Fruit fly (Drosophila melanogaster) whole organism, embryonic: ENCODE data around the gene Mob3.

Experiments used
- CG10147 ChIP-seq: fragments of 200-800 bp; sonication (Bioruptor generic); optimal IDR thresholded peaks from 2 replicates; lab custom pipeline; 2019; ENCODE audit warnings: missing biosample characterization, mild to moderate bottlenecking, missing genetic modification characterization, moderate library complexity
- CG10431 ChIP-seq: fragments of 200-800 bp; sonication (Bioruptor generic); optimal IDR thresholded peaks from 3 replicates; lab custom pipeline; 2018; ENCODE audit warnings: missing biosample characterization, mild to moderate bottlenecking, missing genetic modification characterization
- CG11456 ChIP-seq: fragments of 200-800 bp; sonication (Bioruptor generic); IDR thresholded peaks from 3 replicates; pipeline ENCODE4 v1.3.6; 2022; ENCODE audit warnings: missing biosample characterization, missing genetic modification characterization
- CG11723 ChIP-seq: fragments of 200-800 bp; sonication (Bioruptor generic); optimal IDR thresholded peaks from 2 replicates; lab custom pipeline; 2017; ENCODE audit warnings: missing biosample characterization, mild to moderate bottlenecking, missing genetic modification characterization
- CG13123 ChIP-seq: fragments of 200-800 bp; sonication (Bioruptor generic); optimal IDR thresholded peaks from 2 replicates; lab custom pipeline; 2016; ENCODE audit warnings: missing biosample characterization, missing genetic modification characterization
- CG13624 ChIP-seq: fragments of 200-800 bp; sonication (Bioruptor generic); optimal IDR thresholded peaks from 2 replicates; lab custom pipeline; 2016; ENCODE audit warnings: missing biosample characterization, missing genetic modification characterization
- CG17385 ChIP-seq: fragments of 200-800 bp; sonication (Bioruptor generic); optimal IDR thresholded peaks from 3 replicates; lab custom pipeline; 2018; ENCODE audit warnings: missing biosample characterization, mild to moderate bottlenecking, missing genetic modification characterization
- CG2129 ChIP-seq: fragments of 200-800 bp; sonication (Bioruptor generic); IDR thresholded peaks from 2 replicates; pipeline ENCODE4 v1.3.6; 2022; ENCODE audit warnings: missing biosample characterization, missing genetic modification characterization; ENCODE audit not compliant: partially characterized antibody
- CG30020 ChIP-seq: fragments of 200-800 bp; optimal IDR thresholded peaks from 2 replicates; lab custom pipeline; 2019; ENCODE audit warnings: missing biosample characterization, mild to moderate bottlenecking, missing genetic modification characterization, moderate library complexity
- CG30403 ChIP-seq: fragments of 200-800 bp; sonication (Bioruptor generic); optimal IDR thresholded peaks from 3 replicates; lab custom pipeline; 2016; ENCODE audit warnings: missing biosample characterization, missing genetic modification characterization
- CG5180 ChIP-seq: fragments of 200-800 bp; sonication (Bioruptor generic); optimal IDR thresholded peaks from 3 replicates; lab custom pipeline; 2017; ENCODE audit warnings: missing biosample characterization, missing genetic modification characterization, mild to moderate bottlenecking, moderate library complexity, missing genetic modification reagents
- CG5953 ChIP-seq: fragments of 200-800 bp; sonication (Bioruptor generic); IDR thresholded peaks from 2 replicates; pipeline ENCODE4 v1.3.6; 2022; ENCODE audit warnings: missing biosample characterization, missing genetic modification characterization
- CG6654 ChIP-seq: fragments of 200-800 bp; sonication (Bioruptor generic); optimal IDR thresholded peaks from 2 replicates; lab custom pipeline; 2017; ENCODE audit warnings: missing biosample characterization, mild to moderate bottlenecking, missing genetic modification characterization
- CG7786 ChIP-seq: fragments of 200-800 bp; sonication (Bioruptor generic); optimal IDR thresholded peaks from 2 replicates; lab custom pipeline; 2016; ENCODE audit warnings: missing biosample characterization, missing genetic modification characterization
- CG8388 ChIP-seq: fragments of 200-800 bp; sonication (Bioruptor generic); optimal IDR thresholded peaks from 2 replicates; lab custom pipeline; 2019; ENCODE audit warnings: missing biosample characterization, mild to moderate bottlenecking, missing genetic modification characterization, moderate library complexity
- D19A ChIP-seq: fragments of 200-800 bp; optimal IDR thresholded peaks from 3 replicates; lab custom pipeline; 2019; ENCODE audit warnings: missing biosample characterization, mild to moderate bottlenecking, missing genetic modification characterization, moderate library complexity
- D19B ChIP-seq: fragments of 200-800 bp; sonication (Bioruptor generic); optimal IDR thresholded peaks from 2 replicates; lab custom pipeline; 2017; ENCODE audit warnings: missing biosample characterization, mild to moderate bottlenecking, missing genetic modification characterization
- Dbx ChIP-seq: fragments of 200-800 bp; sonication (Bioruptor generic); IDR thresholded peaks from 3 replicates; pipeline ENCODE4 v1.3.6; 2022; ENCODE audit warnings: missing biosample characterization, missing genetic modification characterization
- Dll ChIP-seq: fragments of 200-800 bp; sonication (Bioruptor generic); IDR thresholded peaks from 4 replicates; pipeline ENCODE4 v1.3.6; 2022; ENCODE audit warnings: missing biosample characterization, missing genetic modification characterization; ENCODE audit not compliant: partially characterized antibody
- Ets97D ChIP-seq: fragments of 200-800 bp; sonication (Bioruptor generic); optimal IDR thresholded peaks from 3 replicates; lab custom pipeline; 2016; ENCODE audit warnings: missing biosample characterization, missing genetic modification characterization
- HLH54F ChIP-seq: fragments of 200-800 bp; sonication (Bioruptor generic); optimal IDR thresholded peaks from 3 replicates; lab custom pipeline; 2016; ENCODE audit warnings: missing biosample characterization, missing genetic modification characterization
- NK7.1 ChIP-seq: fragments of 200-800 bp; sonication (Bioruptor generic); optimal IDR thresholded peaks from 3 replicates; lab custom pipeline; 2016; ENCODE audit warnings: missing biosample characterization, missing genetic modification characterization
- Ptx1 ChIP-seq: fragments of 200-800 bp; sonication (Bioruptor generic); IDR thresholded peaks from 2 replicates; pipeline ENCODE4 v1.3.6; 2022; ENCODE audit warnings: missing biosample characterization, missing genetic modification characterization
- Rfx ChIP-seq: fragments of 200-800 bp; sonication (Bioruptor generic); IDR thresholded peaks from 2 replicates; pipeline ENCODE4 v1.3.6; 2022; ENCODE audit warnings: missing biosample characterization, missing genetic modification characterization
- Six4 ChIP-seq: fragments of 200-800 bp; sonication (Bioruptor generic); optimal IDR thresholded peaks from 2 replicates; lab custom pipeline; 2016; ENCODE audit warnings: missing biosample characterization, missing genetic modification characterization
- Sry-δ ChIP-seq: fragments of 200-800 bp; sonication (Bioruptor generic); optimal IDR thresholded peaks from 2 replicates; lab custom pipeline; 2016; ENCODE audit warnings: missing biosample characterization, missing genetic modification characterization
- Ssrp ChIP-seq: fragments of 200-800 bp; sonication (Bioruptor generic); optimal IDR thresholded peaks from 2 replicates; lab custom pipeline; 2018; ENCODE audit warnings: missing biosample characterization, mild to moderate bottlenecking, missing genetic modification characterization, moderate library complexity
- Xrp1 ChIP-seq: fragments of 200-800 bp; sonication (Bioruptor generic); IDR thresholded peaks from 2 replicates; pipeline ENCODE4 v1.3.6; 2022; ENCODE audit warnings: missing biosample characterization, missing genetic modification characterization
- al ChIP-seq: fragments of 200-800 bp; sonication (Bioruptor generic); IDR thresholded peaks from 2 replicates; pipeline ENCODE4 v1.3.6; 2022; ENCODE audit warnings: missing biosample characterization, missing genetic modification characterization
- chif ChIP-seq, 2 experiments: fragments of 200-800 bp; sonication (Bioruptor generic); optimal IDR thresholded peaks; 3 replicates each; lab custom pipeline; 2016; ENCODE audit warnings: missing biosample characterization in 2 of 2, missing genetic modification characterization in 2 of 2
- crc ChIP-seq: fragments of 200-800 bp; sonication (Bioruptor generic); optimal IDR thresholded peaks from 2 replicates; lab custom pipeline; 2016; ENCODE audit warnings: missing biosample characterization, missing genetic modification characterization
- croc ChIP-seq: fragments of 200-800 bp; sonication (Bioruptor generic); conservative IDR thresholded peaks from 3 replicates; pipeline ENCODE4 v1.3.6; 2022; ENCODE audit warnings: missing biosample characterization, missing genetic modification characterization
- crp ChIP-seq, 2 experiments: fragments of 200-800 bp; sonication (Bioruptor generic); optimal IDR thresholded peaks; 2 replicates in 1 of 2; 3 replicates in 1 of 2; lab custom pipeline; 2017; ENCODE audit warnings: missing biosample characterization in 2 of 2, missing genetic modification characterization in 2 of 2, mild to moderate bottlenecking in 1 of 2, moderate library complexity in 1 of 2
- cwo ChIP-seq: fragments of 200-800 bp; sonication (Bioruptor generic); optimal IDR thresholded peaks from 3 replicates; lab custom pipeline; 2017; ENCODE audit warnings: missing biosample characterization, missing genetic modification characterization, mild to moderate bottlenecking, moderate library complexity, missing genetic modification reagents
- fd64A ChIP-seq: fragments of 200-800 bp; sonication (Bioruptor generic); optimal IDR thresholded peaks from 3 replicates; lab custom pipeline; 2018; ENCODE audit warnings: missing biosample characterization, mild to moderate bottlenecking, missing genetic modification characterization
- gem ChIP-seq: fragments of 200-800 bp; sonication (Bioruptor generic); optimal IDR thresholded peaks from 2 replicates; lab custom pipeline; 2019; ENCODE audit warnings: missing biosample characterization, mild to moderate bottlenecking, missing genetic modification characterization, moderate library complexity
- hbn ChIP-seq: fragments of 200-800 bp; sonication (Bioruptor generic); IDR thresholded peaks from 2 replicates; pipeline ENCODE4 v1.3.6; 2022; ENCODE audit warnings: missing biosample characterization, missing genetic modification characterization; ENCODE audit not compliant: partially characterized antibody
- hth ChIP-seq: fragments of >200 bp; optimal IDR thresholded peaks from 2 replicates; lab custom pipeline; 2017; ENCODE audit warnings: inconsistent platforms
- lmd ChIP-seq: fragments of 200-800 bp; sonication (Bioruptor generic); IDR thresholded peaks from 2 replicates; pipeline ENCODE4 v1.3.6; 2022; ENCODE audit warnings: missing biosample characterization, missing genetic modification characterization
- nerfin-1 ChIP-seq: fragments of 200-800 bp; sonication (Bioruptor generic); optimal IDR thresholded peaks from 3 replicates; lab custom pipeline; 2019; ENCODE audit warnings: missing biosample characterization, mild to moderate bottlenecking, missing genetic modification characterization, moderate library complexity
- nerfin-2 ChIP-seq: fragments of 200-800 bp; sonication (Bioruptor generic); IDR thresholded peaks from 2 replicates; pipeline ENCODE4 v1.3.6; 2022; ENCODE audit warnings: missing biosample characterization, missing genetic modification characterization; ENCODE audit not compliant: partially characterized antibody
- pfk ChIP-seq: fragments of 200-800 bp; sonication (Bioruptor generic); optimal IDR thresholded peaks from 2 replicates; lab custom pipeline; 2018; ENCODE audit warnings: missing biosample characterization, mild to moderate bottlenecking, missing genetic modification characterization, moderate library complexity
- salm ChIP-seq: fragments of 200-800 bp; sonication (Bioruptor generic); optimal IDR thresholded peaks from 2 replicates; lab custom pipeline; 2018; ENCODE audit warnings: missing biosample characterization, mild to moderate bottlenecking, missing genetic modification characterization
- so ChIP-seq: fragments of 200-800 bp; sonication (Bioruptor generic); IDR thresholded peaks from 3 replicates; pipeline ENCODE4 v1.3.6; 2022; ENCODE audit warnings: missing biosample characterization, missing genetic modification characterization
- tna ChIP-seq: fragments of 200-800 bp; sonication (Bioruptor generic); IDR thresholded peaks from 2 replicates; pipeline ENCODE4 v1.3.6; 2022; ENCODE audit warnings: missing biosample characterization, missing genetic modification characterization; ENCODE audit not compliant: partially characterized antibody
- twi ChIP-seq: fragments of 200-800 bp; optimal IDR thresholded peaks from 2 replicates; lab custom pipeline; 2019; ENCODE audit warnings: missing biosample characterization, mild to moderate bottlenecking, missing genetic modification characterization, moderate library complexity
- vvl ChIP-seq: fragments of 200-800 bp; sonication (Bioruptor generic); IDR thresholded peaks from 2 replicates; pipeline ENCODE4 v1.3.6; 2022; ENCODE audit warnings: missing biosample characterization, missing genetic modification characterization
- wdn ChIP-seq: fragments of 200-800 bp; sonication (Bioruptor generic); IDR thresholded peaks from 2 replicates; pipeline ENCODE4 v1.3.6; 2022; ENCODE audit warnings: missing biosample characterization, missing genetic modification characterization
- wek ChIP-seq: fragments of 200-800 bp; sonication (Bioruptor generic); optimal IDR thresholded peaks from 3 replicates; lab custom pipeline; 2018; ENCODE audit warnings: missing biosample characterization, mild to moderate bottlenecking, missing genetic modification characterization, moderate library complexity

Mob3 gene

dm6 chr2L:10306518-10307260 lies 41.6 kb downstream of the Mob3 start, which contains the start of the genes CG5390 and CG4968 (continued):
- TF ChIP-seq HLH54F (GFP tag; lab: Kevin White, UChicago) (peak; percentile 6), CG7786 (no peak), hbn (GFP tag; lab: Robert Waterston, UW) (no peak), D19A (tag; lab: Kevin White, UChicago) (no peak), nerfin-1 (peak; percentile 60), CG11723 (peak; percentile 50), CG5180 (GFP tag; lab: Kevin White, UChicago) (no peak), CG13624 (peak; percentile 43), CG11456 (GFP tag; lab: Robert Waterston, UW) (peak; percentile 16; the same call in 1 of the 3 replicates), NK7.1 (no peak), wek (no peak), D19B (GFP tag; lab: Kevin White, UChicago) (peak; percentile 50), salm (peak; percentile 58), CG10431 (GFP tag; lab: Kevin White, UChicago) (peak; percentile 39), al (peak; percentile 55), CG30403 (GFP tag; lab: Kevin White, UChicago) (peak; percentile 73), wdn (GFP tag; lab: Robert Waterston, UW) (peak; percentile 38; the same call in 1 of the 2 replicates), Dbx (GFP tag; lab: Robert Waterston, UW) (peak; percentile 58; the same call in 1 of the 3 replicates), CG17385 (GFP tag; lab: Kevin White, UChicago) (peak; percentile 68), crp (GFP tag; optimal IDR thresholded peaks at IDR 0.05; lab: Kevin White, UChicago) (peak in 1 of 2 experiments; percentile 31), Xrp1 (GFP tag; lab: Robert Waterston, UW) (peak; percentile 62; the same call in 1 of the 2 replicates), nerfin-2 (no peak), Sry-δ (GFP tag; lab: Kevin White, UChicago) (peak; percentile 76), tna (GFP tag; lab: Robert Waterston, UW) (no peak), CG5953 (GFP tag; lab: Robert Waterston, UW) (0 out of 2 replicates have a peak, but pooled peaks have one; percentile 45), Dll (GFP tag; lab: Robert Waterston, UW) (peak; percentile 44; the same call in 1 of the 4 replicates), crc (no peak), CG10147 (peak; percentile 70), gem (peak; percentile 87), twi (peak; percentile 43), so (GFP tag; lab: Robert Waterston, UW) (peak; percentile 57; the same call in 1 of the 3 replicates), Six4 (GFP tag; lab: Kevin White, UChicago) (peak; percentile 18), CG13123 (GFP tag; lab: Kevin White, UChicago) (peak; percentile 14), hth (lab: Kevin White, UChicago) (no peak), pfk (peak; percentile 94), CG8388 (GFP tag; lab: Kevin White, UChicago) (peak; percentile 64), lmd (GFP tag; lab: Robert Waterston, UW) (peak; percentile 66), CG30020 (peak; percentile 94), CG2129 (no peak), vvl (GFP tag; lab: Robert Waterston, UW) (peak; percentile 82), Ets97D (peak; percentile 77), chif (GFP tag; optimal IDR thresholded peaks at IDR 0.05; lab: Kevin White, UChicago) (no peak), fd64A (GFP tag; lab: Kevin White, UChicago) (no peak), croc (GFP tag; lab: Robert Waterston, UW) (no peak), Ssrp (tag; lab: Kevin White, UChicago) (peak; percentile 49), CG6654 (GFP tag; lab: Kevin White, UChicago) (no peak), Rfx (GFP tag; lab: Robert Waterston, UW) (peak; percentile 72), cwo (GFP tag; lab: Kevin White, UChicago) (no peak), Ptx1 (GFP tag; lab: Robert Waterston, UW) (peak; percentile 50; the same call in 1 of the 2 replicates)
